Fruit fly (Drosophila melanogaster) whole organism, embryonic: Measurements from ENCODE around the gene Ced-12.
A peak's percentile ranks its signal among the peaks of the same experiment; 100 is the strongest.

Experiments used
- B-H1 ChIP-seq: fragments of 200-800 bp; sonication (Bioruptor generic); IDR thresholded peaks from 3 replicates; pipeline ENCODE4 v1.3.6; 2022; ENCODE audit warnings: missing biosample characterization, missing genetic modification characterization
- CG15011 ChIP-seq: fragments of 200-800 bp; sonication (Bioruptor generic); optimal IDR thresholded peaks from 3 replicates; lab custom pipeline; 2018; ENCODE audit warnings: missing biosample characterization, mild to moderate bottlenecking, missing genetic modification characterization
- CG1602 ChIP-seq: fragments of 200-800 bp; sonication (Bioruptor generic); optimal IDR thresholded peaks from 3 replicates; lab custom pipeline; 2016; ENCODE audit warnings: missing biosample characterization, missing genetic modification characterization
- CG17385 ChIP-seq: fragments of 200-800 bp; sonication (Bioruptor generic); optimal IDR thresholded peaks from 3 replicates; lab custom pipeline; 2018; ENCODE audit warnings: missing biosample characterization, mild to moderate bottlenecking, missing genetic modification characterization
- CG31365 ChIP-seq: fragments of 200-800 bp; sonication (Bioruptor generic); optimal IDR thresholded peaks from 2 replicates; lab custom pipeline; 2018; ENCODE audit warnings: missing biosample characterization, mild to moderate bottlenecking, missing genetic modification characterization
- CG42726 ChIP-seq: fragments of 200-800 bp; sonication (Bioruptor generic); IDR thresholded peaks from 2 replicates; pipeline ENCODE4 v1.3.6; 2022; ENCODE audit warnings: missing biosample characterization, missing genetic modification characterization; ENCODE audit not compliant: partially characterized antibody
- cg ChIP-seq: fragments of 200-800 bp; sonication (Bioruptor generic); optimal IDR thresholded peaks from 3 replicates; lab custom pipeline; 2019; ENCODE audit warnings: missing biosample characterization, mild to moderate bottlenecking, missing genetic modification characterization, moderate library complexity
- mld ChIP-seq: fragments of 200-800 bp; sonication (Bioruptor generic); IDR thresholded peaks from 3 replicates; pipeline ENCODE4 v1.3.6; 2022; ENCODE audit warnings: missing biosample characterization, missing genetic modification characterization; ENCODE audit not compliant: partially characterized antibody
- ro ChIP-seq: fragments of 200-800 bp; sonication (Bioruptor generic); IDR thresholded peaks from 2 replicates; pipeline ENCODE4 v1.3.6; 2022; ENCODE audit warnings: missing biosample characterization, missing genetic modification characterization

DNA sequence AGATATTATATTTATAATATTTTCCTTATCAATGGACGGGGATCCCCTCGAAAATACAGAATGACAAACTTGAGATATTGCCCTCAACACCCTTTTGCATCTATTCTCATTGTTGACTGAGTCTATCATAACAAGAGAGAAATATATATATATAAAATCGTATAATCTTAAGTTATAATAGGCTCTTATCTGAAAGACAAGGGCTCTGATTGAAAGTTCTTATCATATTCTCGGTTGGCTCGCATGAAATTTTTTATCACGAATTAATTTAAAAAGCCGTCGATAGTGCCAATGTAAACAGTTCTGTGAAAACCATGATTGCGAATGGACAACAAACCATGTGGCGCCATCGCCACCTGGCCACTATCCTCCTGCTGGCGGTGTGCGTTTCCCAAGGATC, 13.2 kb downstream of the Ced-12 start, which contains the start of gene Phae2:
- no peak for TF ChIP-seq mld
- no peak for TF ChIP-seq CG31365
- no peak for TF ChIP-seq B-H1
- TF ChIP-seq CG17385 (GFP tag; lab: Kevin White, UChicago): no peak
- TF ChIP-seq cg (GFP tag; lab: Kevin White, UChicago): no peak
- no peak for TF ChIP-seq CG1602 (GFP tag; lab: Kevin White, UChicago)
- no peak for TF ChIP-seq CG15011 (GFP tag; lab: Kevin White, UChicago)
- no peak for TF ChIP-seq ro (GFP tag; lab: Robert Waterston, UW)
- 0 out of 2 replicates have a peak, but pooled peaks have one; percentile 6 for TF ChIP-seq CG42726
